Fruit fly (Drosophila melanogaster): Measurements from ENCODE around the gene CG44362.

Gene CG44362

dm6 chr3L:11397093-11397592 lies at the start of gene CG44362:
CG44362 (plus strand) TSS chr3L:11397542.
- no peak for TF ChIP-seq toe (GFP tag; optimal IDR thresholded peaks at IDR 0.05)
- no peak for TF ChIP-seq Hr96 (GFP tag; optimal IDR thresholded peaks at IDR 0.05)
- no peak for TF ChIP-seq cic (GFP tag; optimal IDR thresholded peaks at IDR 0.05)
- TF ChIP-seq CG33017 (tag; optimal IDR thresholded peaks at IDR 0.05) = no peak
- TF ChIP-seq cnc (optimal IDR thresholded peaks at IDR 0.05) = no peak
- no peak for TF ChIP-seq pad (GFP tag; optimal IDR thresholded peaks at IDR 0.05)
- TF ChIP-seq CG7045 (GFP tag; optimal IDR thresholded peaks at IDR 0.05) = no peak
- TF ChIP-seq CG12768 (GFP tag; optimal IDR thresholded peaks at IDR 0.05) = no peak
- TF ChIP-seq CG7101 (tag; optimal IDR thresholded peaks at IDR 0.05) = no peak
- no peak for TF ChIP-seq kay (GFP tag; ENCODE audit: borderline replicate concordance)
- no peak for TF ChIP-seq CG11617 (GFP tag; optimal IDR thresholded peaks at IDR 0.05)
- TF ChIP-seq bab1 (GFP tag; optimal IDR thresholded peaks at IDR 0.05) = no peak
- TF ChIP-seq CG1620 (GFP tag; optimal IDR thresholded peaks at IDR 0.05) = no peak
- no peak for TF ChIP-seq Clk (GFP tag; optimal IDR thresholded peaks at IDR 0.05)
- TF ChIP-seq ovo (GFP tag; optimal IDR thresholded peaks at IDR 0.05) = no peak
- no peak for TF ChIP-seq CG5204 (GFP tag; optimal IDR thresholded peaks at IDR 0.05)
- TF ChIP-seq CG14711 (tag; optimal IDR thresholded peaks at IDR 0.05) = no peak
- no peak for TF ChIP-seq Mnt (GFP tag; optimal IDR thresholded peaks at IDR 0.05)
- TF ChIP-seq tj (GFP tag; optimal IDR thresholded peaks at IDR 0.05) = no peak
- no peak for TF ChIP-seq Crg-1 (GFP tag; optimal IDR thresholded peaks at IDR 0.05)

dm6 chr3L:11348971-11349907 lies 48.1 kb upstream of the CG44362 start:
- peak; percentile 40 for TF ChIP-seq CG12768 (GFP tag; optimal IDR thresholded peaks at IDR 0.05)
- TF ChIP-seq pad (GFP tag; optimal IDR thresholded peaks at IDR 0.05) = peak; percentile 58
- TF ChIP-seq tj (GFP tag; optimal IDR thresholded peaks at IDR 0.05) = peak; percentile 76
- peak; percentile 85 for TF ChIP-seq CG7101 (tag; optimal IDR thresholded peaks at IDR 0.05)
- no peak for TF ChIP-seq kay (GFP tag; ENCODE audit: borderline replicate concordance)
- peak; percentile 82 for TF ChIP-seq CG14711 (tag; optimal IDR thresholded peaks at IDR 0.05)
- peak; percentile 65 for TF ChIP-seq ovo (GFP tag; optimal IDR thresholded peaks at IDR 0.05)
- TF ChIP-seq CG33017 (tag; optimal IDR thresholded peaks at IDR 0.05) = peak; percentile 88
- TF ChIP-seq CG1620 (GFP tag; optimal IDR thresholded peaks at IDR 0.05) = no peak
- no peak for TF ChIP-seq cic (GFP tag; optimal IDR thresholded peaks at IDR 0.05)
- peak; percentile 60 for TF ChIP-seq CG5204 (GFP tag; optimal IDR thresholded peaks at IDR 0.05)
- no peak for TF ChIP-seq toe (GFP tag; optimal IDR thresholded peaks at IDR 0.05)
- TF ChIP-seq Mnt (GFP tag; optimal IDR thresholded peaks at IDR 0.05) = peak; percentile 8
- TF ChIP-seq Hr96 (GFP tag; optimal IDR thresholded peaks at IDR 0.05) = no peak
- TF ChIP-seq cnc (optimal IDR thresholded peaks at IDR 0.05) = no peak
- TF ChIP-seq bab1 (GFP tag; optimal IDR thresholded peaks at IDR 0.05) = peak; percentile 51
- TF ChIP-seq Crg-1 (GFP tag; optimal IDR thresholded peaks at IDR 0.05) = no peak
- TF ChIP-seq CG7045 (GFP tag; optimal IDR thresholded peaks at IDR 0.05) = peak; percentile 86
- TF ChIP-seq CG11617 (GFP tag; optimal IDR thresholded peaks at IDR 0.05) = peak; percentile 85
- TF ChIP-seq Clk (GFP tag; optimal IDR thresholded peaks at IDR 0.05) = no peak

- TF ChIP-seq Crg-1 (GFP tag; optimal IDR thresholded peaks at IDR 0.05) = peak; percentile 70
- peak; percentile 57 for TF ChIP-seq bab1 (GFP tag; optimal IDR thresholded peaks at IDR 0.05)
- TF ChIP-seq CG1620 (GFP tag; optimal IDR thresholded peaks at IDR 0.05) = peak; percentile 3
- peak; percentile 53 for TF ChIP-seq CG12768 (GFP tag; optimal IDR thresholded peaks at IDR 0.05)
- TF ChIP-seq CG11617 (GFP tag; optimal IDR thresholded peaks at IDR 0.05) = peak; percentile 32
- TF ChIP-seq CG14711 (tag; optimal IDR thresholded peaks at IDR 0.05) = peak; percentile 85
- TF ChIP-seq CG7045 (GFP tag; optimal IDR thresholded peaks at IDR 0.05) = peak; percentile 80
- no peak for TF ChIP-seq tj (GFP tag; optimal IDR thresholded peaks at IDR 0.05)
- TF ChIP-seq toe (GFP tag; optimal IDR thresholded peaks at IDR 0.05) = no peak
- TF ChIP-seq ovo (GFP tag; optimal IDR thresholded peaks at IDR 0.05) = no peak
- TF ChIP-seq CG5204 (GFP tag; optimal IDR thresholded peaks at IDR 0.05) = peak; percentile 73
- peak; percentile 88 for TF ChIP-seq CG7101 (tag; optimal IDR thresholded peaks at IDR 0.05)
- TF ChIP-seq Mnt (GFP tag; optimal IDR thresholded peaks at IDR 0.05) = no peak
- TF ChIP-seq kay (GFP tag; ENCODE audit: borderline replicate concordance) = peak; percentile 11
- TF ChIP-seq cic (GFP tag; optimal IDR thresholded peaks at IDR 0.05) = no peak
- peak; percentile 56 for TF ChIP-seq Hr96 (GFP tag; optimal IDR thresholded peaks at IDR 0.05)
- no peak for TF ChIP-seq cnc (optimal IDR thresholded peaks at IDR 0.05)
- peak; percentile 79 for TF ChIP-seq CG33017 (tag; optimal IDR thresholded peaks at IDR 0.05)
- peak; percentile 39 for TF ChIP-seq Clk (GFP tag; optimal IDR thresholded peaks at IDR 0.05)
- peak; percentile 78 for TF ChIP-seq pad (GFP tag; optimal IDR thresholded peaks at IDR 0.05)
Observed at dm6 chr3L:11349908-11350405, 47.4 kb upstream of the CG44362 start.

DNA sequence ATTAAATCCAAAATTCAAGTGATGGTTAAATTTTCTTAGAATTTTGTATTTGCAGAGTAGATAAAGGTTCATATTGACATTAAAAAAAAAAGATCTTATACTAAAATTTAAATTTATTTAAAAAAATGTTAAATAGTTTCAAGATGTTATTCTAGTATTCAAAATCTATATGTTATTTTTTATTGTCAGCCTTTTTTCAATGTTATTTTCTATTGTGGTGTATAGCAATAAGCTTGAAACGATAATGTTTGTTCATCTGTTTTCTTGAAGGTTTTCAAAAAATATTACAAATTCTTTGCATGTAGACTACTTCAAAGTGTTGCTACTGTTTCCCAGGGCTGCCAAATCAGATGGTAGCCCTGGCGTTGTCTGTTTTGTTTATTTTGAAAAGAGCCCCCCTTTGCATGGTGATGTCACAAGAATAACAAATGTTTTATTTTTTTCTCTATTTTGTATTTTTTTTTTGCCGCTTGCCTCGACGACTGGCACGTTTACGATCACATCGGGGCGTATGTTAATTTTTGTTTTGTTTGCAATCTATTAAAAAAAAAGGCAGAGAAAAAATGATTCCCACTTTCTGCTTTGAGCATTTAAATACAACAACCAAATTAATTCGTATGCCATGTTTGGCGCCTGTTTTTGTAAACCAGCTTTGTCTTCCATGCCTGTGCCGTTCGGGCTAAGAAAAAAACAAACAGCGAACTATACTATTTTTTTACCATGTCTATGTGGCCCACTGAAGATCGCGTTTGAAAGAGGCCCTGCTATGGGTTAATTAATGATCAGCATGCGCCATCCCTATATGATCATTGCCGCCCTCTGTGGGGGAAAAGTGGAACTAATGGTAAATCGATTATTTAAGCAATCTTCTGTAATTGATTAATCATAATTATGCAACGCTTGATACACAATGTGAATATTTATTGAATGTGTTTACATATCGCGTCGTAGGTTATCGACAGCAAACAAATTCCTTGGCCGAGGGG lies 46.4 kb upstream of the CG44362 start:
- TF ChIP-seq CG5204 (GFP tag; optimal IDR thresholded peaks at IDR 0.05) = peak; percentile 46
- peak; percentile 24 for TF ChIP-seq toe (GFP tag; optimal IDR thresholded peaks at IDR 0.05)
- TF ChIP-seq Hr96 (GFP tag; optimal IDR thresholded peaks at IDR 0.05) = peak; percentile 44
- TF ChIP-seq ovo (GFP tag; optimal IDR thresholded peaks at IDR 0.05) = no peak
- no peak for TF ChIP-seq Mnt (GFP tag; optimal IDR thresholded peaks at IDR 0.05)
- peak; percentile 32 for TF ChIP-seq CG12768 (GFP tag; optimal IDR thresholded peaks at IDR 0.05)
- TF ChIP-seq CG33017 (tag; optimal IDR thresholded peaks at IDR 0.05) = no peak
- TF ChIP-seq kay (GFP tag; ENCODE audit: borderline replicate concordance) = peak; percentile 86
- TF ChIP-seq tj (GFP tag; optimal IDR thresholded peaks at IDR 0.05) = peak; percentile 33
- TF ChIP-seq pad (GFP tag; optimal IDR thresholded peaks at IDR 0.05) = peak; percentile 2
- TF ChIP-seq cnc (optimal IDR thresholded peaks at IDR 0.05) = no peak
- TF ChIP-seq CG11617 (GFP tag; optimal IDR thresholded peaks at IDR 0.05) = peak; percentile 52

Data from whole organism, adult.